Worm (Caenorhabditis elegans) whole organism, L2 larva: ENCODE measurements around the gene srh-304.

Experiments used
- R02D3.7 ChIP-seq: fragments of 150-350 bp; optimal IDR thresholded peaks from 2 replicates; lab custom pipeline; 2014; ENCODE audit warnings: missing biosample characterization, missing genetic modification characterization
- blmp-1 ChIP-seq: sonication (generic microtip); optimal IDR thresholded peaks from 2 replicates; lab custom pipeline; 2017; ENCODE audit warnings: missing genetic modification characterization, mild to moderate bottlenecking, missing compliant biosample characterization, antibody characterized with exemption, moderate library complexity; ENCODE audit not compliant: insufficient read depth
- ceh-82 ChIP-seq: fragments of 150-350 bp; optimal IDR thresholded peaks from 2 replicates; lab custom pipeline; 2014; ENCODE audit warnings: missing biosample characterization, missing genetic modification characterization
- crh-2 ChIP-seq: sonication (generic microtip); optimal IDR thresholded peaks from 2 replicates; lab custom pipeline; 2017; ENCODE audit warnings: missing biosample characterization, missing genetic modification characterization
- dmd-4 ChIP-seq: sonication (generic microtip); optimal IDR thresholded peaks from 2 replicates; lab custom pipeline; 2017; ENCODE audit warnings: missing biosample characterization, missing genetic modification characterization
- fos-1 ChIP-seq: fragments of 150-350 bp; optimal IDR thresholded peaks from 2 replicates; lab custom pipeline; 2014; ENCODE audit warnings: missing biosample characterization, missing genetic modification characterization
- mbf-1 ChIP-seq: sonication (generic microtip); optimal IDR thresholded peaks from 2 replicates; lab custom pipeline; 2017; ENCODE audit warnings: missing biosample characterization, missing genetic modification characterization
- mdl-1 ChIP-seq, 2 experiments: fragments of 150-350 bp in 1 of 2; sonication (generic microtip) in 1 of 2; optimal IDR thresholded peaks; 2 replicates each; lab custom pipeline; 2017; ENCODE audit warnings: missing biosample characterization in 2 of 2, missing genetic modification characterization in 2 of 2
- snpc-4 ChIP-seq: fragments of 150-350 bp; optimal IDR thresholded peaks from 2 replicates; lab custom pipeline; 2014; ENCODE audit warnings: missing biosample characterization, missing genetic modification characterization
- ztf-11 ChIP-seq: sonication (generic microtip); optimal IDR thresholded peaks from 2 replicates; lab custom pipeline; 2017; ENCODE audit warnings: missing biosample characterization, missing genetic modification characterization

DNA sequence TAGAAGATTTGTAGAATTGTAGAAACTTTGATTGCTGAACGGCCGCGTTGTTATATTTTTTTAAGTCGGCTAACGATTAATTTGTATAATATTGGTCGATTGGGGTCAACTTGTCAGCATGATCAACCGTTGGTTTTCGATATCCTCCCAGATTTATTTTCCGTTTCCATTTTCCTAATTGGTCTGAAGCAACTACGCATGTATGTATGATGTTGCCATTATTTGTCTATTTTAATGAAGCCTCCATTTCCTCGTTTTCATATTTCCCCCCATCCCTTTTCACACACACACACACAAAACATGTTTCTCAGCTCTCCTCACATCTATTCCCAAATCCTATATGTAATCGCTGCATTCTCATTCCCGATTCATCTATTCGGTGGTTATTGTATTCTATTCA, 27.9 kb upstream of the srh-304 start, which contains the start of gene srh-287:
- TF ChIP-seq fos-1 (tag; lab: Kevin White, UChicago) (no peak), blmp-1 (tag; lab: Kevin White, UChicago) (no peak), dmd-4 (tag; lab: Kevin White, UChicago) (no peak), R02D3.7 (tag; lab: Kevin White, UChicago) (no peak), crh-2 (no peak), ztf-11 (tag; lab: Kevin White, UChicago) (no peak), snpc-4 (tag; lab: Kevin White, UChicago) (no peak), mdl-1 (tag; optimal IDR thresholded peaks at IDR 0.05; lab: Kevin White, UChicago) (no peak), mbf-1 (no peak), ceh-82 (tag; lab: Kevin White, UChicago) (no peak)
